Fruit fly (Drosophila melanogaster) whole organism, embryonic: ENCODE measurements around the gene kat80.

ENCODE experiments used
- Atf-2 ChIP-seq: fragments of 200-800 bp; sonication (Bioruptor generic); optimal IDR thresholded peaks from 2 replicates; lab custom pipeline; 2016; ENCODE audit warnings: missing biosample characterization, missing genetic modification characterization
- CG10147 ChIP-seq: fragments of 200-800 bp; sonication (Bioruptor generic); optimal IDR thresholded peaks from 2 replicates; lab custom pipeline; 2019; ENCODE audit warnings: missing biosample characterization, mild to moderate bottlenecking, missing genetic modification characterization, moderate library complexity
- CG1024 ChIP-seq: fragments of 200-800 bp; sonication (Bioruptor generic); IDR thresholded peaks from 2 replicates; pipeline ENCODE4 v1.3.6; 2022; ENCODE audit warnings: missing biosample characterization, missing genetic modification characterization
- CG12391 ChIP-seq: fragments of 200-800 bp; sonication (Bioruptor generic); optimal IDR thresholded peaks from 3 replicates; lab custom pipeline; 2018; ENCODE audit warnings: missing biosample characterization, mild to moderate bottlenecking, missing genetic modification characterization, moderate library complexity
- CG16815 ChIP-seq: fragments of 200-800 bp; sonication (Bioruptor generic); optimal IDR thresholded peaks from 3 replicates; lab custom pipeline; 2017; ENCODE audit warnings: missing biosample characterization, mild to moderate bottlenecking, missing genetic modification characterization
- CG2120 ChIP-seq: fragments of 200-800 bp; sonication (Bioruptor generic); optimal IDR thresholded peaks from 3 replicates; lab custom pipeline; 2016; ENCODE audit warnings: missing biosample characterization, missing genetic modification characterization
- CG3065 ChIP-seq: fragments of 200-800 bp; sonication (Bioruptor generic); optimal IDR thresholded peaks from 2 replicates; lab custom pipeline; 2016; ENCODE audit warnings: missing biosample characterization, missing genetic modification characterization
- CG3847 ChIP-seq: fragments of 200-800 bp; sonication (Bioruptor generic); IDR thresholded peaks from 2 replicates; pipeline ENCODE4 v1.3.6; 2022; ENCODE audit warnings: missing biosample characterization, missing genetic modification characterization
- CG5180 ChIP-seq: fragments of 200-800 bp; sonication (Bioruptor generic); optimal IDR thresholded peaks from 3 replicates; lab custom pipeline; 2017; ENCODE audit warnings: missing biosample characterization, missing genetic modification characterization, mild to moderate bottlenecking, moderate library complexity, missing genetic modification reagents
- CG9797 ChIP-seq: fragments of 200-800 bp; sonication (Bioruptor generic); optimal IDR thresholded peaks from 3 replicates; lab custom pipeline; 2018; ENCODE audit warnings: missing biosample characterization, mild to moderate bottlenecking, missing genetic modification characterization
- CHES-1-like ChIP-seq: fragments of 200-800 bp; sonication (Bioruptor generic); optimal IDR thresholded peaks from 2 replicates; lab custom pipeline; 2016; ENCODE audit warnings: missing biosample characterization, missing genetic modification characterization
- CTCF ChIP-seq: fragments of 200-800 bp; sonication (Bioruptor generic); optimal IDR thresholded peaks from 2 replicates; lab custom pipeline; 2017; ENCODE audit warnings: missing biosample characterization, mild to moderate bottlenecking, missing genetic modification characterization, moderate library complexity
- CoRest ChIP-seq: fragments of 200-800 bp; sonication (Bioruptor generic); optimal IDR thresholded peaks from 3 replicates; lab custom pipeline; 2018; ENCODE audit warnings: missing biosample characterization, mild to moderate bottlenecking, missing genetic modification characterization, moderate library complexity
- Dad ChIP-seq: fragments of 200-800 bp; sonication (Bioruptor generic); optimal IDR thresholded peaks from 3 replicates; lab custom pipeline; 2016; ENCODE audit warnings: missing biosample characterization, missing genetic modification characterization
- Doc3 ChIP-seq: fragments of 200-800 bp; sonication (Bioruptor generic); IDR thresholded peaks from 3 replicates; pipeline ENCODE4 v1.3.6; 2022; ENCODE audit warnings: missing biosample characterization, missing genetic modification characterization; ENCODE audit not compliant: partially characterized antibody
- Dp ChIP-seq: fragments of 200-800 bp; sonication (Bioruptor generic); optimal IDR thresholded peaks from 2 replicates; lab custom pipeline; 2018; ENCODE audit warnings: missing biosample characterization, mild to moderate bottlenecking, missing genetic modification characterization, moderate library complexity
- Elba2 ChIP-seq: fragments of 200-800 bp; sonication (Bioruptor generic); optimal IDR thresholded peaks from 3 replicates; lab custom pipeline; 2016; ENCODE audit warnings: missing biosample characterization, missing genetic modification characterization
- Ets97D ChIP-seq: fragments of 200-800 bp; sonication (Bioruptor generic); optimal IDR thresholded peaks from 3 replicates; lab custom pipeline; 2016; ENCODE audit warnings: missing biosample characterization, missing genetic modification characterization
- Hmr ChIP-seq: fragments of 200-800 bp; sonication (Bioruptor generic); optimal IDR thresholded peaks from 3 replicates; lab custom pipeline; 2017; ENCODE audit warnings: mild to moderate bottlenecking, missing biosample characterization, missing genetic modification reagents, missing genetic modification characterization
- Hr3 ChIP-seq: fragments of 200-800 bp; sonication (Bioruptor generic); optimal IDR thresholded peaks from 3 replicates; lab custom pipeline; 2016; ENCODE audit warnings: missing biosample characterization, missing genetic modification characterization
- Lhr ChIP-seq: fragments of 200-800 bp; sonication (Bioruptor generic); optimal IDR thresholded peaks from 3 replicates; lab custom pipeline; 2017; ENCODE audit warnings: mild to moderate bottlenecking, missing biosample characterization, missing genetic modification reagents, missing genetic modification characterization
- MESR4 ChIP-seq: fragments of 200-800 bp; sonication (Bioruptor generic); optimal IDR thresholded peaks from 2 replicates; lab custom pipeline; 2018; ENCODE audit warnings: missing biosample characterization, mild to moderate bottlenecking, missing genetic modification characterization, moderate library complexity
- Med ChIP-seq: fragments of 200-800 bp; sonication (Bioruptor generic); peaks from one replicate; lab custom pipeline; 2016; ENCODE audit warnings: missing biosample characterization, missing genetic modification characterization, mild to moderate bottlenecking, inconsistent platforms, moderate library complexity
- Meics ChIP-seq: fragments of 200-800 bp; sonication (Bioruptor generic); optimal IDR thresholded peaks from 2 replicates; lab custom pipeline; 2017; ENCODE audit warnings: missing biosample characterization, mild to moderate bottlenecking, missing genetic modification characterization
- Myb ChIP-seq: fragments of 200-800 bp; sonication (Bioruptor generic); optimal IDR thresholded peaks from 2 replicates; lab custom pipeline; 2016; ENCODE audit warnings: missing biosample characterization, missing genetic modification characterization
- Pdp1 ChIP-seq, 2 experiments: fragments of 200-800 bp; sonication (Bioruptor generic); optimal IDR thresholded peaks; 3 replicates each; lab custom pipeline; 2016; ENCODE audit warnings: missing biosample characterization in 2 of 2, missing genetic modification characterization in 2 of 2, mild to moderate bottlenecking in 1 of 2, moderate library complexity in 1 of 2
- Side ChIP-seq: fragments of 200-800 bp; sonication (Bioruptor generic); optimal IDR thresholded peaks from 2 replicates; lab custom pipeline; 2016; ENCODE audit warnings: missing biosample characterization, missing genetic modification characterization
- Sin3A ChIP-seq: fragments of >200 bp; optimal IDR thresholded peaks from 2 replicates; lab custom pipeline; 2018
- YL-1 ChIP-seq: fragments of 200-800 bp; sonication (Bioruptor generic); optimal IDR thresholded peaks from 3 replicates; lab custom pipeline; 2017; ENCODE audit warnings: missing biosample characterization, mild to moderate bottlenecking, missing genetic modification characterization
- ash1 ChIP-seq: fragments of 200-800 bp; sonication (Bioruptor generic); optimal IDR thresholded peaks from 2 replicates; lab custom pipeline; 2018; ENCODE audit warnings: missing biosample characterization, mild to moderate bottlenecking, missing genetic modification characterization
- az2 ChIP-seq: fragments of 200-800 bp; sonication (Bioruptor generic); optimal IDR thresholded peaks from 3 replicates; lab custom pipeline; 2016; ENCODE audit warnings: missing biosample characterization, missing genetic modification characterization
- bbx ChIP-seq: fragments of 200-800 bp; sonication (Bioruptor generic); IDR thresholded peaks from 2 replicates; pipeline ENCODE4 v1.3.6; 2022; ENCODE audit warnings: missing biosample characterization, missing genetic modification characterization; ENCODE audit not compliant: partially characterized antibody
- cg ChIP-seq: fragments of 200-800 bp; sonication (Bioruptor generic); optimal IDR thresholded peaks from 3 replicates; lab custom pipeline; 2019; ENCODE audit warnings: missing biosample characterization, mild to moderate bottlenecking, missing genetic modification characterization, moderate library complexity
- chinmo ChIP-seq: fragments of 200-800 bp; sonication (Bioruptor generic); IDR thresholded peaks from 4 replicates; pipeline ENCODE4 v1.3.6; 2022; ENCODE audit warnings: missing biosample characterization, missing genetic modification characterization; ENCODE audit not compliant: partially characterized antibody
- chn ChIP-seq: fragments of 200-800 bp; sonication (Bioruptor generic); optimal IDR thresholded peaks from 2 replicates; lab custom pipeline; 2016; ENCODE audit warnings: missing biosample characterization, missing genetic modification characterization
- crp ChIP-seq, 2 experiments: fragments of 200-800 bp; sonication (Bioruptor generic); optimal IDR thresholded peaks; 2 replicates in 1 of 2; 3 replicates in 1 of 2; lab custom pipeline; 2017; ENCODE audit warnings: missing biosample characterization in 2 of 2, missing genetic modification characterization in 2 of 2, mild to moderate bottlenecking in 1 of 2, moderate library complexity in 1 of 2
- ftz-f1 ChIP-seq: fragments of 200-800 bp; sonication (Bioruptor generic); optimal IDR thresholded peaks from 2 replicates; lab custom pipeline; 2016; ENCODE audit warnings: missing biosample characterization, missing genetic modification characterization
- hbn ChIP-seq: fragments of 200-800 bp; sonication (Bioruptor generic); IDR thresholded peaks from 2 replicates; pipeline ENCODE4 v1.3.6; 2022; ENCODE audit warnings: missing biosample characterization, missing genetic modification characterization; ENCODE audit not compliant: partially characterized antibody
- ind ChIP-seq: fragments of 200-800 bp; sonication (Bioruptor generic); optimal IDR thresholded peaks from 3 replicates; lab custom pipeline; 2016; ENCODE audit warnings: missing biosample characterization, missing genetic modification characterization
- insv ChIP-seq, 2 experiments: fragments of 200-800 bp; sonication (Bioruptor generic); optimal IDR thresholded peaks; 3 replicates each; lab custom pipeline; 2016 to 2018; ENCODE audit warnings: missing biosample characterization in 2 of 2, missing genetic modification characterization in 2 of 2
- kah ChIP-seq: fragments of 200-800 bp; sonication (Bioruptor generic); optimal IDR thresholded peaks from 2 replicates; lab custom pipeline; 2018; ENCODE audit warnings: missing biosample characterization, mild to moderate bottlenecking, missing genetic modification characterization
- ken ChIP-seq: fragments of 200-800 bp; sonication (Bioruptor generic); IDR thresholded peaks from 3 replicates; pipeline ENCODE4 v1.3.6; 2022; ENCODE audit warnings: missing biosample characterization, missing genetic modification characterization
- kni ChIP-seq: fragments of 200-800 bp; sonication (Bioruptor generic); optimal IDR thresholded peaks from 3 replicates; lab custom pipeline; 2017; ENCODE audit warnings: mild to moderate bottlenecking, missing biosample characterization, missing genetic modification reagents, missing genetic modification characterization
- lmd ChIP-seq: fragments of 200-800 bp; sonication (Bioruptor generic); IDR thresholded peaks from 2 replicates; pipeline ENCODE4 v1.3.6; 2022; ENCODE audit warnings: missing biosample characterization, missing genetic modification characterization
- mam ChIP-seq: fragments of 200-800 bp; sonication (Bioruptor generic); optimal IDR thresholded peaks from 3 replicates; lab custom pipeline; 2016; ENCODE audit warnings: missing biosample characterization, missing genetic modification characterization
- pfk ChIP-seq: fragments of 200-800 bp; sonication (Bioruptor generic); optimal IDR thresholded peaks from 2 replicates; lab custom pipeline; 2018; ENCODE audit warnings: missing biosample characterization, mild to moderate bottlenecking, missing genetic modification characterization, moderate library complexity
- sna ChIP-seq: fragments of 200-800 bp; sonication (Bioruptor generic); IDR thresholded peaks from 2 replicates; pipeline ENCODE4 v1.3.6; 2022; ENCODE audit warnings: missing biosample characterization, missing genetic modification characterization; ENCODE audit not compliant: partially characterized antibody
- tin ChIP-seq: fragments of 200-800 bp; sonication (Bioruptor generic); optimal IDR thresholded peaks from 3 replicates; lab custom pipeline; 2016; ENCODE audit warnings: missing biosample characterization, missing genetic modification characterization
- ttk ChIP-seq: fragments of 200-800 bp; sonication (Bioruptor generic); IDR thresholded peaks from 2 replicates; pipeline ENCODE4 v2.1.2; 2022; ENCODE audit warnings: missing biosample characterization, missing genetic modification characterization

The kat80 gene

DNA sequence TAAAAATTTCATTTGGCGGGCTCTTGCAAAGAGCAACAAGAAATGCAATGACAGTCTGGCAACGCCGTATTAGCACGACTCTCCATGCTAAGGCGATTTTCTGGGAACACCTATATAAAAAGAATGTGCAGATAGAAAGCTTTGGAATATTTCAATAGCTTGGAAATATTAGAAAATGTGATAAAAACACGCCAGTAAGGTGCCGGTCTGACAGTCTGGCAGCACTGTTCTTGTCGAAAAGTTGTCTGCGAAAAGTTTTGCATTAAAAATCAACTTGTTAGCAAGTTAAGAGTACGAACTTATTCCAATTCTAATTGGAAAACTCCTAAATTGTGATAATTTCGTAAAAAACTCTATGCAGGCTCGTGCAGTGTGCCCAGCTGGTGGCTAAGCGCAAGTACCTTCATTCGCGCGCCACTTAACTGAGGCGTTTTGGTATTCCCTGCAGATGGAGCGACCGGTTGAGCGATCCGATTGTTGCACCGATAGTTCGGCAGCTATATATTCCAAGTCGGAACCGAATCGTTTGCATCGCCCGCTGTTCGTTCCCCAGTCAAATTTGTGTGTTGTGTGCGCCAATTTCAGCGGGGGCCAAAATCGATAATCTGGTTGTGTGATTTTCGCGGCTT is 2.0 kb upstream of the kat80 start, which contains the start of gene eas (continued):
- TF ChIP-seq CG1024 (no peak), CTCF (peak; percentile 51), Ets97D (GFP tag; lab: Kevin White, UChicago) (peak; percentile 56), CG12391 (tag; lab: Kevin White, UChicago) (no peak), Side (GFP tag; lab: Kevin White, UChicago) (peak; percentile 31), Hmr (GFP tag; lab: Kevin White, UChicago) (peak; percentile 25), Lhr (peak; percentile 63), CG3847 (GFP tag; lab: Robert Waterston, UW) (peak; percentile 37; the same call in 1 of the 2 replicates), kni (GFP tag; lab: Kevin White, UChicago) (no peak), insv (GFP tag; optimal IDR thresholded peaks at IDR 0.05; lab: Kevin White, UChicago) (peak; percentile 24 to 92), CHES-1-like (GFP tag; lab: Kevin White, UChicago) (peak; percentile 22), Atf-2 (GFP tag; lab: Kevin White, UChicago) (no peak), Sin3A (lab: Kevin White, UChicago) (peak; percentile 92), Dp (GFP tag; lab: Kevin White, UChicago) (peak; percentile 75), az2 (GFP tag; lab: Kevin White, UChicago) (no peak), MESR4 (GFP tag; lab: Kevin White, UChicago) (peak; percentile 21), CoRest (peak; percentile 7), CG10147 (no peak), Myb (GFP tag; lab: Kevin White, UChicago) (peak; percentile 51), ind (GFP tag; lab: Kevin White, UChicago) (peak; percentile 13), ken (0 out of 3 replicates have a peak, but pooled peaks have one; percentile 10), CG2120 (peak; percentile 30), CG3065 (GFP tag; lab: Kevin White, UChicago) (no peak), Doc3 (peak; percentile 54; the same call in 2 of the 3 replicates), sna (GFP tag; lab: Robert Waterston, UW) (peak; percentile 41; the same call in 1 of the 2 replicates), bbx (GFP tag; lab: Robert Waterston, UW) (peak; percentile 70), CG9797 (peak; percentile 88), chn (GFP tag; lab: Kevin White, UChicago) (peak; percentile 27), cg (no peak), tin (GFP tag; lab: Kevin White, UChicago) (peak; percentile 36)

dm6 chrX:16275168-16275853 is 669 bp downstream of the kat80 start:
- no peak for TF ChIP-seq ash1 (GFP tag; lab: Kevin White, UChicago)
- no peak for TF ChIP-seq Hr3 (GFP tag; lab: Kevin White, UChicago)
- peak; percentile 60 for TF ChIP-seq MESR4 (GFP tag; lab: Kevin White, UChicago)
- no peak for TF ChIP-seq Med
- no peak for TF ChIP-seq Dad (GFP tag; lab: Kevin White, UChicago)
- peak; percentile 34 for TF ChIP-seq kah
- no peak for TF ChIP-seq ttk
- TF ChIP-seq Elba2 = peak; percentile 93
- TF ChIP-seq crp (GFP tag; optimal IDR thresholded peaks at IDR 0.05; lab: Kevin White, UChicago) = peak in 1 of 2 experiments; percentile 64
- TF ChIP-seq lmd (GFP tag; lab: Robert Waterston, UW) = no peak
- no peak for TF ChIP-seq CG16815 (GFP tag; lab: Kevin White, UChicago)
- TF ChIP-seq CG5180 (GFP tag; lab: Kevin White, UChicago) = peak; percentile 58
- TF ChIP-seq pfk (GFP tag; lab: Kevin White, UChicago) = no peak
- no peak for TF ChIP-seq Meics
- TF ChIP-seq chinmo (GFP tag; lab: Robert Waterston, UW) = 0 out of 4 replicates have a peak, but pooled peaks have one; percentile 14
- TF ChIP-seq CG9797 = no peak
- peak; percentile 28 for TF ChIP-seq bbx (GFP tag; lab: Robert Waterston, UW)
- peak in 1 of 2 experiments; percentile 38 for TF ChIP-seq Pdp1 (GFP tag; optimal IDR thresholded peaks at IDR 0.05; lab: Kevin White, UChicago)
- TF ChIP-seq mam = no peak
- peak; percentile 43 for TF ChIP-seq YL-1 (GFP tag; lab: Kevin White, UChicago)
- no peak for TF ChIP-seq hbn
- TF ChIP-seq ftz-f1 (GFP tag; lab: Kevin White, UChicago) = no peak
